Worm (Caenorhabditis elegans) whole organism, L4 larva: ENCODE measurements around the gene F55A4.7.
A peak's percentile ranks its signal among the peaks of the same experiment; 100 is the strongest.

Experiments
- F10B5.3 ChIP-seq: sonication (generic microtip); optimal IDR thresholded peaks from 2 replicates; lab custom pipeline; 2016; ENCODE audit warnings: mild to moderate bottlenecking, missing genetic modification characterization, missing compliant biosample characterization
- F49E8.2 ChIP-seq: sonication (generic microtip); optimal IDR thresholded peaks from 2 replicates; lab custom pipeline; 2016; ENCODE audit warnings: missing compliant biosample characterization, mild to moderate bottlenecking, missing genetic modification characterization, borderline replicate concordance
- T20F7.1 ChIP-seq: fragments of 200-800 bp; sonication (Bioruptor generic); optimal IDR thresholded peaks from 2 replicates; lab custom pipeline; 2018; ENCODE audit warnings: mild to moderate bottlenecking, missing genetic modification characterization, missing compliant biosample characterization
- T26A8.4 ChIP-seq: fragments of 200-800 bp; sonication (Bioruptor generic); IDR thresholded peaks from 2 replicates; pipeline ENCODE4 v1.3.6; 2022; ENCODE audit warnings: missing genetic modification characterization, missing compliant biosample characterization
- aha-1 ChIP-seq: fragments of 150-350 bp; peaks from one replicate; lab custom pipeline; 2014; ENCODE audit warnings: missing biosample characterization, missing genetic modification characterization
- ceh-20 ChIP-seq: fragments of 200-800 bp; sonication (Bioruptor generic); IDR thresholded peaks from 2 replicates; pipeline ENCODE4 v1.3.6; 2022; ENCODE audit warnings: missing genetic modification reagents, missing genetic modification characterization, missing compliant biosample characterization
- ctbp-1 ChIP-seq: fragments of 200-800 bp; sonication (Bioruptor generic); IDR thresholded peaks from 2 replicates; pipeline ENCODE4 v1.3.6; 2022; ENCODE audit warnings: missing genetic modification reagents, missing genetic modification characterization, missing compliant biosample characterization
- daf-16 ChIP-seq, 3 experiments: sonication (generic microtip); optimal IDR thresholded peaks; 2 replicates each; lab custom pipeline; 2016 to 2017; ENCODE audit warnings: missing genetic modification characterization in 3 of 3, missing genetic modification reagents in 3 of 3, mild to moderate bottlenecking in 2 of 3, missing compliant biosample characterization in 2 of 3, missing biosample characterization in 1 of 3, moderate library complexity in 1 of 3
- dmd-6 ChIP-seq: fragments of 200-800 bp; sonication (Bioruptor generic); IDR thresholded peaks from 2 replicates; pipeline ENCODE4 v1.3.6; 2022; ENCODE audit warnings: missing genetic modification reagents, missing genetic modification characterization, missing compliant biosample characterization
- dpl-1 ChIP-seq: fragments of 150-350 bp; optimal IDR thresholded peaks from 2 replicates; lab custom pipeline; 2014; ENCODE audit warnings: missing biosample characterization, missing genetic modification reagents, missing genetic modification characterization
- dve-1 ChIP-seq: sonication (generic microtip); optimal IDR thresholded peaks from 2 replicates; lab custom pipeline; 2017; ENCODE audit warnings: antibody characterized with exemption, mild to moderate bottlenecking, missing genetic modification characterization, missing compliant biosample characterization; ENCODE audit not compliant: insufficient read depth
- egl-43 ChIP-seq: fragments of 200-800 bp; sonication (Bioruptor generic); IDR thresholded peaks from 2 replicates; pipeline ENCODE4 v1.3.6; 2022; ENCODE audit warnings: missing genetic modification reagents, missing genetic modification characterization, missing compliant biosample characterization
- hif-1 ChIP-seq, 2 experiments: sonication (generic microtip); optimal IDR thresholded peaks; 2 replicates each; lab custom pipeline; 2016 to 2017; ENCODE audit warnings: missing compliant biosample characterization in 2 of 2, missing genetic modification characterization in 2 of 2, missing genetic modification reagents in 2 of 2, missing genotype in 2 of 2, mild to moderate bottlenecking in 1 of 2
- hlh-11 ChIP-seq: fragments of 200-800 bp; sonication (Bioruptor generic); optimal IDR thresholded peaks from 2 replicates; lab custom pipeline; 2018; ENCODE audit warnings: mild to moderate bottlenecking, missing genetic modification characterization, missing compliant biosample characterization
- hlh-30 ChIP-seq: sonication (generic microtip); optimal IDR thresholded peaks from 2 replicates; lab custom pipeline; 2017; ENCODE audit warnings: antibody characterized with exemption, mild to moderate bottlenecking, missing genetic modification characterization, missing compliant biosample characterization; ENCODE audit not compliant: insufficient read depth
- hmg-1.1 ChIP-seq: fragments of 200-800 bp; sonication (Bioruptor generic); IDR thresholded peaks from 2 replicates; pipeline ENCODE4 v1.3.6; 2022; ENCODE audit warnings: missing genetic modification reagents, missing genetic modification characterization, missing compliant biosample characterization
- lin-29 ChIP-seq: fragments of 200-800 bp; sonication (Bioruptor generic); IDR thresholded peaks from 2 replicates; pipeline ENCODE4 v1.3.6; 2022; ENCODE audit warnings: missing genetic modification reagents, missing genetic modification characterization, missing compliant biosample characterization
- lsy-2 ChIP-seq, 2 experiments: fragments of 150-350 bp in 1 of 2; sonication (generic microtip) in 1 of 2; optimal IDR thresholded peaks; 2 replicates each; lab custom pipeline; 2014 to 2017; ENCODE audit warnings: missing biosample characterization in 2 of 2, missing genetic modification characterization in 2 of 2
- madf-5 ChIP-seq, 2 experiments: fragments of 200-800 bp; sonication (Bioruptor generic); IDR thresholded peaks; 2 replicates each; pipeline ENCODE4 v1.3.6; 2022; ENCODE audit warnings: missing compliant biosample characterization in 2 of 2, missing genetic modification characterization in 2 of 2
- mep-1 ChIP-seq: fragments of 150-350 bp; sonication (generic microtip); optimal IDR thresholded peaks from 3 replicates; lab custom pipeline; 2014; ENCODE audit warnings: missing biosample characterization, missing genetic modification characterization
- mes-2 ChIP-seq: sonication (generic microtip); optimal IDR thresholded peaks from 2 replicates; lab custom pipeline; 2016; ENCODE audit warnings: missing genotype, mild to moderate bottlenecking, missing genetic modification characterization, missing compliant biosample characterization; ENCODE audit not compliant: poor library complexity, severe bottlenecking
- mxl-3 ChIP-seq: fragments of 200-800 bp; sonication (Bioruptor generic); optimal IDR thresholded peaks from 2 replicates; lab custom pipeline; 2018; ENCODE audit warnings: mild to moderate bottlenecking, missing genetic modification characterization, missing compliant biosample characterization
- nhr-111 ChIP-seq: fragments of 200-800 bp; sonication (Bioruptor generic); optimal IDR thresholded peaks from 2 replicates; lab custom pipeline; 2018; ENCODE audit warnings: mild to moderate bottlenecking, missing genetic modification characterization, missing compliant biosample characterization
- nhr-28 ChIP-seq: fragments of 150-350 bp; optimal IDR thresholded peaks from 2 replicates; lab custom pipeline; 2014; ENCODE audit warnings: missing biosample characterization, missing genetic modification characterization
- pha-4 ChIP-seq, 2 experiments: fragments of 150-350 bp in 1 of 2; fragments of 200-800 bp in 1 of 2; sonication (Bioruptor generic) in 1 of 2; IDR thresholded peaks in 1 of 2; optimal IDR thresholded peaks in 1 of 2; 2 replicates each; pipeline versions ENCODE4 v1.3.6 to Lab custom; 2014 to 2022; ENCODE audit warnings: missing genetic modification characterization in 2 of 2, missing genetic modification reagents in 2 of 2, missing biosample characterization in 1 of 2, missing compliant biosample characterization in 1 of 2
- php-3 ChIP-seq: fragments of 200-800 bp; sonication (Bioruptor generic); IDR thresholded peaks from 2 replicates; pipeline ENCODE4 v1.3.6; 2022; ENCODE audit warnings: missing genetic modification reagents, missing genetic modification characterization, missing compliant biosample characterization
- rbr-2 ChIP-seq: sonication (generic microtip); optimal IDR thresholded peaks from 2 replicates; lab custom pipeline; 2016; ENCODE audit warnings: missing genotype, missing genetic modification characterization, missing compliant biosample characterization
- set-16 ChIP-seq: fragments of 200-800 bp; sonication (Bioruptor generic); IDR thresholded peaks from 2 replicates; pipeline ENCODE4 v1.3.6; 2022; ENCODE audit warnings: missing genetic modification reagents, missing genetic modification characterization, missing compliant biosample characterization
- snpc-1.2 ChIP-seq: fragments of 200-800 bp; sonication (Bioruptor generic); IDR thresholded peaks from 2 replicates; pipeline ENCODE4 v1.3.6; 2022; ENCODE audit warnings: missing genetic modification reagents, missing genetic modification characterization, missing compliant biosample characterization
- spr-3 ChIP-seq: fragments of 200-800 bp; sonication (Bioruptor generic); optimal IDR thresholded peaks from 2 replicates; lab custom pipeline; 2018; ENCODE audit warnings: mild to moderate bottlenecking, missing genetic modification characterization, missing compliant biosample characterization
- zip-2 ChIP-seq: fragments of 150-350 bp; optimal IDR thresholded peaks from 2 replicates; lab custom pipeline; 2014; ENCODE audit warnings: missing biosample characterization, missing genetic modification characterization

Gene F55A4.7

DNA sequence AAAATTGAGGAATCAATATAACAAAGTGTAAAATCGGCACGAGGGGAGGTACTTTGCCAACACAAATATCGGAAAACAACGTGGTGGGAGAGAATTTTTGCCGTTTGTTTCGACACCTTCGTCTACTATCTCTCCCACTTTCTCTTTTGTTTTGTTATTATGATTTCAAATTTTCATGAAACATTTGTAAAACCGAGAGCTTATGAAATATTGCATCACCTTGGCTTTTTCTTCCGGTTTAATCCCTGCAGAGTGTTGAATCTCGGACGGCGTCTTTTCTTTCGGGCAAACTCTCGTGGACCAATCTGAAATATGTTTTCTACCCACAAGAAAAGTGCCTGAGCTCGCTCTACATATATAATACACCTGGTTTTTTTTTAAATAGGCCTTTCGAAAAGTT lies 6.1 kb upstream of the F55A4.7 start:
- TF ChIP-seq T20F7.1 (GFP tag; lab: Kevin White, UChicago) (no peak), lin-29 (no peak), zip-2 (tag; lab: Kevin White, UChicago) (peak; percentile 96)

DNA sequence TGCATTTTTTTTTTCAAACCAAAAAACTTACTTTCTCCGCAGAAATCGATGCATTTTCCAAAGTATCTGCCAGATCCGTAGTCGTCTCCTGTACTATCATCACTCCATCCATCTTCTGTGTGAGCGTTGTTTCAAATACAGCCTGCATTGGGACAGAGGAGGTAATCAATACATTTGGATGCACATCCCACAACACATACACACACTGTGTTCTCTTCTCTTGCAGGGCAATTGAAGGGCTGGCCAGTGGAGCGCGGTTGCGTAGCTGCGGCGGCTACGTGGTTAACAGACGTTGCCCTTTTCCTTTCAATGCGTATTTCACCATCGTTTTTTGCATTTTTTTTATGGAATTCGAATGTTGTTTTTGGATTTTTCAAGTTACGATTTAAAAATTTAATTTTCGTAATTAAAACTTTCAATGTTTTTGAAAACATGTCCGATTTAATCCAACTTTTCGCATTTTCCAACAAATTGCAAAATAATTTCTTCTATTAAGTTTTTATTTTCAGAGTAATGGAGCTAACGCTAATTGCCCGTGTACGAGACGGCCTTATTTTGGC lies 3.1 kb downstream of the F55A4.7 start, which contains the start of the genes stau-1 and sec-22:
TSS of gene stau-1 (minus strand) at position 248 of the 560 bp plus-strand sequence.
TSS of gene sec-22 (plus strand) at position 510 of the 560 bp plus-strand sequence.
- TF ChIP-seq mep-1 (tag; lab: Kevin White, UChicago) (peak; percentile 71), hlh-11 (peak; percentile 34), lsy-2 (tag; optimal IDR thresholded peaks at IDR 0.05; lab: Kevin White, UChicago) (peak in 1 of 2 experiments; percentile 57), T26A8.4 (no peak), spr-3 (GFP tag; lab: Kevin White, UChicago) (no peak), F49E8.2 (no peak), nhr-111 (GFP tag; lab: Kevin White, UChicago) (no peak), rbr-2 (tag; lab: Kevin White, UChicago) (peak; percentile 1), hmg-1.1 (peak; percentile 66), snpc-1.2 (GFP tag; lab: Robert Waterston, UW) (no peak), ctbp-1 (GFP tag; lab: Robert Waterston, UW) (0 out of 2 replicates have a peak, but pooled peaks have one; percentile 21), mxl-3 (GFP tag; lab: Kevin White, UChicago) (peak; percentile 47), hif-1 (tag; optimal IDR thresholded peaks at IDR 0.05; lab: Kevin White, UChicago) (peak in 1 of 2 experiments; percentile 41), aha-1 (tag; lab: Kevin White, UChicago) (peak; percentile 86), dve-1 (peak; percentile 58), ceh-20 (GFP tag; lab: Robert Waterston, UW) (no peak), dpl-1 (peak; percentile 30), madf-5 (GFP tag; IDR thresholded peaks at IDR 0.05; lab: Robert Waterston, UW) (no peak), F10B5.3 (tag; lab: Kevin White, UChicago) (no peak), dmd-6 (GFP tag; lab: Robert Waterston, UW) (peak; percentile 19; the same call in 1 of the 2 replicates), mes-2 (tag; lab: Kevin White, UChicago) (peak; percentile 74), daf-16 (GFP tag; optimal IDR thresholded peaks at IDR 0.05; lab: Kevin White, UChicago) (no peak), daf-16 (tag; optimal IDR thresholded peaks at IDR 0.05; lab: Kevin White, UChicago) (no peak), nhr-28 (tag; lab: Kevin White, UChicago) (peak; percentile 52), php-3 (no peak), hlh-30 (tag; lab: Kevin White, UChicago) (peak; percentile 36), pha-4 (GFP tag; IDR thresholded peaks at IDR 0.05; lab: Robert Waterston, UW) (no peak), pha-4 (tag; optimal IDR thresholded peaks at IDR 0.05; lab: Kevin White, UChicago) (peak; percentile 10), set-16 (GFP tag; lab: Robert Waterston, UW) (no peak)
- TF ChIP-seq, all 104 proteins: peak for 16

DNA sequence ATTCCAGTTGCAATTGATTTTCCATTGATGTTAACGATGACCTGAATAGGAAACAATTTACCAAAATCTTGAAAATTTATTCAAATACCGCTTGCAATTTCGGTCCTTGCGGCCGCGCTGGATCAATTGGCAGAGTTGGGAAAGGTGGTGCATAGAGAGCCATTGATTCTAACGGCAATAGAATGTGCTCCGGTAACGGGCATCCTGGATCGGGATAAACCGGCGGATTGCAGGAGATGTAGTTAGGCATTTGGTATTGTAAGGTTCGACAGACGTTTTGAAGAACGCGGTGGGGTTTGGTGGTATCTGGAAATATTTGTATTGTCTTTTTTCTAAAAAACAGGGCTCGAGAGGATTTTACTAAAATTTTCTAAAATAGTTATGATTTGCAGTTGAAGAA lies 7.4 kb downstream of the F55A4.7 start:
- no peak for TF ChIP-seq egl-43 (GFP tag; lab: Robert Waterston, UW)
- 0 out of 2 replicates have a peak, but pooled peaks have one; percentile 26 for TF ChIP-seq T26A8.4
- peak; percentile 94 for TF ChIP-seq aha-1 (tag; lab: Kevin White, UChicago)

DNA sequence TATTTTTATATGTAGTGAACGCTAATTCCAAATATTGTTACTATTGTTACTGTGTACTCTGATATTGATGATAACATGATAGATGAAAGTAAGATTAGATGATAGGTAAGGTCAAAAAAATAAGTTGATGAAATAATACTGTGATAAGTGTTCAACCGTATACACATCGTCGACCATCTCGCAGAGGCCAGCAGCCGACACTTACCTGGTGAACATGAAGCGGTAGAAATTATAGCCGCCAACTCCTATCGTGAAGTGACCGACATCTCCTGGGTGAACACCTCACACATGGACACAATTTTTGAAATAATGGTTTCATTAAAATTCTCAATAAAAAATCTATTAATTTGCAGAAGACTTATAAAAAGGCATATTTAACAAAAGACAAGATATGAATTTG lies 10.9 kb downstream of the F55A4.7 start:
- TF ChIP-seq nhr-28 (tag; lab: Kevin White, UChicago) (peak; percentile 12), madf-5 (GFP tag; IDR thresholded peaks at IDR 0.05; lab: Robert Waterston, UW) (no peak)
